Worm (Caenorhabditis elegans) whole organism, L2 larva: Measurements from ENCODE around the gene cwf-19L2.

Experiments
- C34F6.9 ChIP-seq: fragments of 150-350 bp; optimal IDR thresholded peaks from 2 replicates; lab custom pipeline; 2014; ENCODE audit warnings: missing biosample characterization, missing genetic modification characterization
- F13H6.1 ChIP-seq: sonication (generic microtip); optimal IDR thresholded peaks from 2 replicates; lab custom pipeline; 2016; ENCODE audit warnings: missing genetic modification characterization, missing compliant biosample characterization
- R02D3.7 ChIP-seq: fragments of 150-350 bp; optimal IDR thresholded peaks from 2 replicates; lab custom pipeline; 2014; ENCODE audit warnings: missing biosample characterization, missing genetic modification characterization
- Y55F3AM.14 ChIP-seq: fragments of 200-800 bp; sonication (Bioruptor generic); optimal IDR thresholded peaks from 2 replicates; lab custom pipeline; 2018; ENCODE audit warnings: mild to moderate bottlenecking, missing genetic modification characterization, missing compliant biosample characterization
- ZK546.5 ChIP-seq: sonication (generic microtip); optimal IDR thresholded peaks from 2 replicates; lab custom pipeline; 2017; ENCODE audit warnings: missing biosample characterization, missing genetic modification characterization
- alr-1 ChIP-seq: fragments of 150-350 bp; optimal IDR thresholded peaks from 2 replicates; lab custom pipeline; 2014; ENCODE audit warnings: missing biosample characterization, missing genetic modification characterization
- aly-2 ChIP-seq: fragments of 150-350 bp; optimal IDR thresholded peaks from 2 replicates; lab custom pipeline; 2014; ENCODE audit warnings: missing biosample characterization, missing genetic modification characterization
- blmp-1 ChIP-seq: sonication (generic microtip); optimal IDR thresholded peaks from 2 replicates; lab custom pipeline; 2017; ENCODE audit warnings: missing genetic modification characterization, mild to moderate bottlenecking, missing compliant biosample characterization, antibody characterized with exemption, moderate library complexity; ENCODE audit not compliant: insufficient read depth
- ceh-16 ChIP-seq: fragments of 150-350 bp; optimal IDR thresholded peaks from 2 replicates; lab custom pipeline; 2014; ENCODE audit warnings: missing biosample characterization, missing genetic modification characterization
- crh-2 ChIP-seq: sonication (generic microtip); optimal IDR thresholded peaks from 2 replicates; lab custom pipeline; 2017; ENCODE audit warnings: missing biosample characterization, missing genetic modification characterization
- dmd-4 ChIP-seq: sonication (generic microtip); optimal IDR thresholded peaks from 2 replicates; lab custom pipeline; 2017; ENCODE audit warnings: missing biosample characterization, missing genetic modification characterization
- elt-3 ChIP-seq: sonication (generic microtip); optimal IDR thresholded peaks from 2 replicates; lab custom pipeline; 2017; ENCODE audit warnings: missing biosample characterization, missing genetic modification characterization
- fos-1 ChIP-seq: fragments of 150-350 bp; optimal IDR thresholded peaks from 2 replicates; lab custom pipeline; 2014; ENCODE audit warnings: missing biosample characterization, missing genetic modification characterization
- gmeb-1 ChIP-seq: fragments of 150-350 bp; optimal IDR thresholded peaks from 2 replicates; lab custom pipeline; 2014; ENCODE audit warnings: missing biosample characterization, missing genetic modification characterization
- lin-11 ChIP-seq: fragments of 150-350 bp; sonication (generic microtip); optimal IDR thresholded peaks from 2 replicates; lab custom pipeline; 2014; ENCODE audit warnings: missing biosample characterization, missing genetic modification characterization, inconsistent platforms, mixed read lengths
- lin-13 ChIP-seq: fragments of 150-350 bp; optimal IDR thresholded peaks from 2 replicates; lab custom pipeline; 2014; ENCODE audit warnings: missing biosample characterization, missing genetic modification reagents, missing genetic modification characterization
- lin-39 ChIP-seq: fragments of 150-350 bp; optimal IDR thresholded peaks from 2 replicates; lab custom pipeline; 2014; ENCODE audit warnings: missing biosample characterization, missing genetic modification reagents, missing genetic modification characterization
- lsy-2 ChIP-seq, 2 experiments: fragments of 150-350 bp in 1 of 2; sonication (generic microtip) in 1 of 2; optimal IDR thresholded peaks; 2 replicates each; lab custom pipeline; 2014 to 2017; ENCODE audit warnings: missing biosample characterization in 2 of 2, missing genetic modification characterization in 2 of 2
- mab-5 ChIP-seq: fragments of 150-350 bp; optimal IDR thresholded peaks from 2 replicates; lab custom pipeline; 2014; ENCODE audit warnings: missing biosample characterization, missing genetic modification characterization
- mdl-1 ChIP-seq, 2 experiments: fragments of 150-350 bp in 1 of 2; sonication (generic microtip) in 1 of 2; optimal IDR thresholded peaks; 2 replicates each; lab custom pipeline; 2017; ENCODE audit warnings: missing biosample characterization in 2 of 2, missing genetic modification characterization in 2 of 2
- nhr-10 ChIP-seq: sonication (generic microtip); optimal IDR thresholded peaks from 2 replicates; lab custom pipeline; 2017; ENCODE audit warnings: missing biosample characterization, missing genetic modification characterization
- nhr-11 ChIP-seq: fragments of 150-350 bp; optimal IDR thresholded peaks from 2 replicates; lab custom pipeline; 2014; ENCODE audit warnings: missing biosample characterization, missing genetic modification characterization
- nhr-129 ChIP-seq: fragments of 150-350 bp; optimal IDR thresholded peaks from 2 replicates; lab custom pipeline; 2014; ENCODE audit warnings: missing biosample characterization, missing genetic modification characterization
- nhr-23 ChIP-seq: fragments of 150-350 bp; optimal IDR thresholded peaks from 2 replicates; lab custom pipeline; 2014; ENCODE audit warnings: missing biosample characterization, missing genetic modification reagents, missing genetic modification characterization
- nhr-237 ChIP-seq: fragments of 150-350 bp; optimal IDR thresholded peaks from 2 replicates; lab custom pipeline; 2014; ENCODE audit warnings: missing biosample characterization, missing genetic modification characterization
- nhr-25 ChIP-seq: fragments of 150-350 bp; sonication (generic microtip); optimal IDR thresholded peaks from 3 replicates; lab custom pipeline; 2014; ENCODE audit warnings: missing biosample characterization, missing genetic modification characterization
- nhr-6 ChIP-seq: fragments of 150-350 bp; optimal IDR thresholded peaks from 2 replicates; lab custom pipeline; 2014; ENCODE audit warnings: missing biosample characterization, missing genetic modification characterization
- nhr-77 ChIP-seq: fragments of 150-350 bp; optimal IDR thresholded peaks from 2 replicates; lab custom pipeline; 2014; ENCODE audit warnings: missing biosample characterization, missing genetic modification characterization
- peb-1 ChIP-seq: fragments of 150-350 bp; optimal IDR thresholded peaks from 2 replicates; lab custom pipeline; 2014; ENCODE audit warnings: missing biosample characterization, missing genetic modification characterization
- skn-1 ChIP-seq: sonication (generic microtip); optimal IDR thresholded peaks from 2 replicates; lab custom pipeline; 2017; ENCODE audit warnings: missing biosample characterization, missing genetic modification characterization
- snpc-4 ChIP-seq: fragments of 150-350 bp; optimal IDR thresholded peaks from 2 replicates; lab custom pipeline; 2014; ENCODE audit warnings: missing biosample characterization, missing genetic modification characterization
- unc-39 ChIP-seq: fragments of 150-350 bp; optimal IDR thresholded peaks from 2 replicates; lab custom pipeline; 2014; ENCODE audit warnings: missing biosample characterization, missing genetic modification characterization
- unc-55 ChIP-seq: fragments of 150-350 bp; sonication (generic microtip); optimal IDR thresholded peaks from 3 replicates; lab custom pipeline; 2014; ENCODE audit warnings: missing biosample characterization, missing genetic modification reagents, missing genetic modification characterization
- unc-62 ChIP-seq: fragments of 150-350 bp; optimal IDR thresholded peaks from 2 replicates; lab custom pipeline; 2014; ENCODE audit warnings: missing biosample characterization, missing genetic modification reagents, missing genetic modification characterization
- zag-1 ChIP-seq: fragments of 150-350 bp; optimal IDR thresholded peaks from 2 replicates; lab custom pipeline; 2014; ENCODE audit warnings: missing biosample characterization, missing genetic modification characterization
- ztf-1 ChIP-seq: fragments of 200-800 bp; sonication (Bioruptor generic); conservative IDR thresholded peaks from 2 replicates; pipeline ENCODE4 v1.3.6; 2022; ENCODE audit warnings: missing genetic modification characterization, missing compliant biosample characterization

cwf-19L2 gene

DNA sequence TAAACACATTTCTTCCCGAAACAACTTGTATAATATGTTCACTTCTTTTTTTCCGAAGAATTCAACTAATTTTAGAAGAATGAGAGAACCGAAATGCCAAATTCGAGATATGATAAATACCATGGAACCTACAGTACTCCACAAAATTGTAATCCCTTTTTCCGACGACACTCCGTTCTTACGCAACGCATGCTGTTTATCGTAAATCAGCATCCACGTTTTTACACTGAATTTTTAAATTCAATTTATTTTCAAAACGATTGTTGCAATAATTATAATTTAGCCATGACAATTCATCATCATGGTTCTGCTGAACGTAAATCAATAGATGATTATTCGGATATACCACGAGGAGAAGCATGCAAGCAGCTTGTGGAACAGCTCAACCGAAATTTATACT lies 12.3 kb upstream of the cwf-19L2 start, which contains the start of gene B0361.3:
TSS of gene B0361.3 (plus strand) at position 284 of the 400 bp plus-strand sequence.
- TF ChIP-seq unc-55 (GFP tag; lab: Kevin White, UChicago) (peak; percentile 4), ztf-1 (GFP tag; lab: Robert Waterston, UW) (no peak), crh-2 (tag; lab: Kevin White, UChicago) (peak; percentile 51), lsy-2 (tag; optimal IDR thresholded peaks at IDR 0.05; lab: Kevin White, UChicago) (peak in 1 of 2 experiments; percentile 68), nhr-11 (no peak)

- no peak for TF ChIP-seq crh-2 (tag; lab: Kevin White, UChicago)
- TF ChIP-seq unc-39 (tag; lab: Kevin White, UChicago) = no peak
- TF ChIP-seq ZK546.5 (tag; lab: Kevin White, UChicago) = no peak
- TF ChIP-seq mab-5 (tag; lab: Kevin White, UChicago) = no peak
- no peak for TF ChIP-seq Y55F3AM.14 (GFP tag; lab: Kevin White, UChicago)
- no peak for TF ChIP-seq nhr-237 (tag; lab: Kevin White, UChicago)
- TF ChIP-seq nhr-10 (tag; lab: Kevin White, UChicago) = no peak
- TF ChIP-seq skn-1 (tag; lab: Kevin White, UChicago) = no peak
- no peak for TF ChIP-seq zag-1 (tag; lab: Kevin White, UChicago)
- TF ChIP-seq F13H6.1 = no peak
- TF ChIP-seq ceh-16 (tag; lab: Kevin White, UChicago) = no peak
- no peak for TF ChIP-seq elt-3 (tag; lab: Kevin White, UChicago)
- no peak for TF ChIP-seq R02D3.7 (tag; lab: Kevin White, UChicago)
- TF ChIP-seq unc-62 (GFP tag; lab: Kevin White, UChicago) = no peak
- TF ChIP-seq nhr-77 (tag; lab: Kevin White, UChicago) = no peak
- no peak for TF ChIP-seq alr-1 (tag; lab: Kevin White, UChicago)
- TF ChIP-seq nhr-23 (tag; lab: Kevin White, UChicago) = no peak
- TF ChIP-seq nhr-6 (tag; lab: Kevin White, UChicago) = no peak
- no peak for TF ChIP-seq peb-1 (tag; lab: Kevin White, UChicago)
Observed at ce11 chrIII:7285783-7286182, 7.7 kb upstream of the cwf-19L2 start, which contains the start of gene pho-5. pho-5 (minus strand) TSS chrIII:7285883.

ce11 chrIII:7287503-7287902 lies 5.9 kb upstream of the cwf-19L2 start, which contains the start of gene ykt-6:
ykt-6 (minus strand) TSS chrIII:7287603.
- TF ChIP-seq blmp-1 (tag; lab: Kevin White, UChicago) = no peak
- no peak for TF ChIP-seq R02D3.7 (tag; lab: Kevin White, UChicago)
- no peak for TF ChIP-seq elt-3 (tag; lab: Kevin White, UChicago)
- TF ChIP-seq nhr-11 = no peak
- TF ChIP-seq nhr-237 (tag; lab: Kevin White, UChicago) = no peak
- no peak for TF ChIP-seq nhr-6 (tag; lab: Kevin White, UChicago)

DNA sequence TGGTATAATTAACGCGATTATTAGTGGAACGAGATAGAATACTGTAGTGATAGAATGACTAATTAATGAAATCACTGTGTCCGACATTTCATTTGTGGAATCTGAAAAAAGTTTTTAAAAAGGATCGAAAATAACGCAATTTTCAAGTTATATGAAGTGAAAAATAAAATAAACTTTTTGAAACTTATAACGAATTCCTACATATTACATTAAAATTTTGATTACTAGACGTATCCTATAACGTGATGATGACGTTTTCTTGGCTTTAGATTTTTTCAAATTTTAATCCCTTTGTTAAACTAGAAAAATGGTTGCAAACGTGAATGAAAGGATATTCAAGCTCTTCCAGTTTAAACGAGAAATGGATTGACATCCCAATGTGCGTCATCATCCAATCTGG lies 3.0 kb upstream of the cwf-19L2 start, which contains the start of gene algn-11:
TSS of gene algn-11 (minus strand) at position 101 of the 400 bp plus-strand sequence.
- no peak for TF ChIP-seq unc-55 (GFP tag; lab: Kevin White, UChicago)
- TF ChIP-seq snpc-4 (tag; lab: Kevin White, UChicago) = no peak

DNA sequence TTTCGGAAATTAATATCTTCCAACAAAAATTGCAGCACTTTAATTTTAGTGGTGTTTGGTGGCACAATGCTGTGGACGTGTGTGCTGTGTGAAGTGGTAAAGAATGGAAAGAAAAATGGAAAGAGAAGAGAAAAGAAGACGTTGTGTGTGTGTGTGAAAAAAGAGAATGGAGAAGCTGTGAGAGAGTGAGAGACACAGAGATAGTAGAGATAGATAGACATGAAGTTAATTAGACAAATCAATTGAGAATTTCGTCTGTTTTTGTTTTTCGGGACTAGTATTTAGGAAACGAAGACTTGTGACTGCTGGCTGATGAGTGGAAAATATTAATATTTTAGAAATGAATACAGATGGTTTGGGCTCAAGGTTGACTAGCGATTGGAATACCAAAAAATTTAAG lies 2.2 kb upstream of the cwf-19L2 start:
- no peak for TF ChIP-seq unc-39 (tag; lab: Kevin White, UChicago)
- no peak for TF ChIP-seq lin-11
- TF ChIP-seq crh-2 (tag; lab: Kevin White, UChicago) = peak; percentile 34
- TF ChIP-seq C34F6.9 = peak; percentile 26
- TF ChIP-seq nhr-10 (tag; lab: Kevin White, UChicago) = no peak
- TF ChIP-seq lin-13 (GFP tag; lab: Kevin White, UChicago) = no peak
- TF ChIP-seq aly-2 = no peak
- TF ChIP-seq gmeb-1 (tag; lab: Kevin White, UChicago) = no peak
- TF ChIP-seq lsy-2 (tag; optimal IDR thresholded peaks at IDR 0.05; lab: Kevin White, UChicago) = peak in 1 of 2 experiments; percentile 34
- TF ChIP-seq ztf-1 (GFP tag; lab: Robert Waterston, UW) = no peak
- peak; percentile 20 for TF ChIP-seq unc-55 (GFP tag; lab: Kevin White, UChicago)

ce11 chrIII:7292569-7292968 lies 865 bp upstream of the cwf-19L2 start:
- TF ChIP-seq nhr-129 (peak; percentile 35), nhr-23 (tag; lab: Kevin White, UChicago) (no peak), fos-1 (peak; percentile 35), nhr-25 (tag; lab: Kevin White, UChicago) (peak; percentile 33), mdl-1 (tag; optimal IDR thresholded peaks at IDR 0.05; lab: Kevin White, UChicago) (peak in 1 of 2 experiments; percentile 18), R02D3.7 (tag; lab: Kevin White, UChicago) (no peak), crh-2 (tag; lab: Kevin White, UChicago) (peak; percentile 35), nhr-10 (tag; lab: Kevin White, UChicago) (no peak), blmp-1 (tag; lab: Kevin White, UChicago) (peak; percentile 88), unc-55 (GFP tag; lab: Kevin White, UChicago) (peak; percentile 4), lin-11 (no peak), dmd-4 (tag; lab: Kevin White, UChicago) (no peak), lin-39 (tag; lab: Kevin White, UChicago) (no peak), C34F6.9 (peak; percentile 56)
